Fruit fly (Drosophila melanogaster): ENCODE data around the gene CG33268.

The CG33268 gene

dm6 chr3L:11586794-11587462 is 4.1 kb downstream of the CG33268 start:
- TF ChIP-seq tai (GFP tag; optimal IDR thresholded peaks at IDR 0.05), result no peak
- TF ChIP-seq dmrt93B (GFP tag; optimal IDR thresholded peaks at IDR 0.05), result no peak
- no peak for TF ChIP-seq ey (GFP tag; optimal IDR thresholded peaks at IDR 0.05)
- peak; percentile 13 for TF ChIP-seq Hr83 (GFP tag; optimal IDR thresholded peaks at IDR 0.05; ENCODE audit: poor library complexity, severe bottlenecking)
- no peak for TF ChIP-seq lola (GFP tag; optimal IDR thresholded peaks at IDR 0.05)
- TF ChIP-seq foxo (GFP tag; optimal IDR thresholded peaks at IDR 0.05), result no peak
- TF ChIP-seq h (GFP tag; optimal IDR thresholded peaks at IDR 0.05), result peak; percentile 38

dm6 chr3L:11583964-11584363 is 7.1 kb downstream of the CG33268 start, which contains the start of gene CG32086:
CG32086 (minus strand) TSS chr3L:11584064.
- no peak for TF ChIP-seq br (GFP tag; optimal IDR thresholded peaks at IDR 0.05)
- TF ChIP-seq lola (GFP tag; optimal IDR thresholded peaks at IDR 0.05), result no peak
- no peak for TF ChIP-seq CrebA (GFP tag; optimal IDR thresholded peaks at IDR 0.05; ENCODE audit: borderline replicate concordance)

- TF ChIP-seq br (GFP tag; optimal IDR thresholded peaks at IDR 0.05) (no peak), jim (GFP tag; optimal IDR thresholded peaks at IDR 0.05) (no peak), foxo (GFP tag; optimal IDR thresholded peaks at IDR 0.05) (no peak), CG9705 (GFP tag; optimal IDR thresholded peaks at IDR 0.05) (no peak), dmrt93B (GFP tag; optimal IDR thresholded peaks at IDR 0.05) (no peak), pan (optimal IDR thresholded peaks at IDR 0.05) (no peak), HLH106 (tag; optimal IDR thresholded peaks at IDR 0.05) (no peak), dl (GFP tag; optimal IDR thresholded peaks at IDR 0.05; ENCODE audit: insufficient read depth in 1 of 2, partially characterized antibody in 2 of 2) (no peak), Rel (GFP tag; optimal IDR thresholded peaks at IDR 0.05) (no peak), Rel (tag; optimal IDR thresholded peaks at IDR 0.05) (no peak), Myc (optimal IDR thresholded peaks at IDR 0.05) (no peak), tai (GFP tag; optimal IDR thresholded peaks at IDR 0.05) (no peak), OdsH (GFP tag; optimal IDR thresholded peaks at IDR 0.05) (no peak), Vsx2 (GFP tag; optimal IDR thresholded peaks at IDR 0.05; ENCODE audit: partially characterized antibody) (no peak), N (GFP tag; optimal IDR thresholded peaks at IDR 0.05) (no peak), sage (GFP tag; optimal IDR thresholded peaks at IDR 0.05) (no peak), psq (GFP tag; optimal IDR thresholded peaks at IDR 0.05) (no peak), Sp1 (GFP tag; optimal IDR thresholded peaks at IDR 0.05) (no peak), CrebA (GFP tag; optimal IDR thresholded peaks at IDR 0.05; ENCODE audit: borderline replicate concordance) (no peak), Hr83 (GFP tag; optimal IDR thresholded peaks at IDR 0.05; ENCODE audit: poor library complexity, severe bottlenecking) (no peak)
Measured at dm6 chr3L:11582097-11582496, 8.9 kb downstream of the CG33268 start, which contains the start of gene CG33269. CG33269 (minus strand) TSS chr3L:11582197.

- TF ChIP-seq br (GFP tag; optimal IDR thresholded peaks at IDR 0.05) (no peak), Rel (GFP tag; optimal IDR thresholded peaks at IDR 0.05) (no peak), Rel (tag; optimal IDR thresholded peaks at IDR 0.05) (no peak), pan (optimal IDR thresholded peaks at IDR 0.05) (no peak), brk (GFP tag; optimal IDR thresholded peaks at IDR 0.05) (no peak), Hnf4 (GFP tag; optimal IDR thresholded peaks at IDR 0.05) (no peak), OdsH (GFP tag; optimal IDR thresholded peaks at IDR 0.05) (no peak), dmrt93B (GFP tag; optimal IDR thresholded peaks at IDR 0.05) (no peak), Vsx2 (GFP tag; optimal IDR thresholded peaks at IDR 0.05; ENCODE audit: partially characterized antibody) (no peak), dl (GFP tag; optimal IDR thresholded peaks at IDR 0.05; ENCODE audit: insufficient read depth in 1 of 2, partially characterized antibody in 2 of 2) (no peak), Hr78 (GFP tag; optimal IDR thresholded peaks at IDR 0.05) (no peak), psq (GFP tag; optimal IDR thresholded peaks at IDR 0.05) (no peak), GATAd (GFP tag; optimal IDR thresholded peaks at IDR 0.05) (no peak), foxo (GFP tag; optimal IDR thresholded peaks at IDR 0.05) (no peak)
Measured at dm6 chr3L:11580919-11581318, 10.1 kb downstream of the CG33268 start, which contains the start of gene CG43391. CG43391 (minus strand) TSS chr3L:11581019.

dm6 chr3L:11579919-11580318 is 11.1 kb downstream of the CG33268 start, which contains the start of gene CG43390:
CG43390 (minus strand) TSS chr3L:11579950.
- TF ChIP-seq h (GFP tag; optimal IDR thresholded peaks at IDR 0.05), result no peak
- no peak for TF ChIP-seq Jra (GFP tag; optimal IDR thresholded peaks at IDR 0.05)
- TF ChIP-seq OdsH (GFP tag; optimal IDR thresholded peaks at IDR 0.05), result no peak
- TF ChIP-seq sv (GFP tag; optimal IDR thresholded peaks at IDR 0.05), result no peak
- TF ChIP-seq jim (GFP tag; optimal IDR thresholded peaks at IDR 0.05), result no peak
- TF ChIP-seq Myc (optimal IDR thresholded peaks at IDR 0.05), result no peak
- TF ChIP-seq N (GFP tag; optimal IDR thresholded peaks at IDR 0.05), result no peak
- TF ChIP-seq rgr (GFP tag; optimal IDR thresholded peaks at IDR 0.05), result no peak
- no peak for TF ChIP-seq CrebA (GFP tag; optimal IDR thresholded peaks at IDR 0.05; ENCODE audit: borderline replicate concordance)
- no peak for TF ChIP-seq Mio (GFP tag; optimal IDR thresholded peaks at IDR 0.05)
- no peak for TF ChIP-seq Hr78 (GFP tag; optimal IDR thresholded peaks at IDR 0.05)

All from whole organism, wandering third instar larva.